Fruit fly (Drosophila melanogaster): ENCODE data around the gene CG9801.

The CG9801 gene

DNA sequence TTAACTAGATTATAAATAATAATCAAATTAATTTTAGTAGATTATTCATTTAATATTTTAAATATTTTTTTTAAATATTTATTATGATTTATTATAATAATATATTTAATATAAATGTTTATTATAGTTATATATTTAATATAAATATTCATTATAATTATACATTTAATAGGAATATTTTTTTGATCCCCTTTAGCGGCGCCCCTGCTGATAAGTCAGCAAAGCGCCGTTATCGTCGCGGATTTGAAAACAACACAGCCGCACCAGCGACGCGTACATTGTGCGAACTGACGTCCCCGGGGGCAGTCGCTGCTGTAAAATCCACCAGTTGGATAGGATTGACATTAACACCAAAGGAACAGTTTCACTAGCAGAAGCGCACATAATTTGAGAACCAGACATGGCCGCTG is 34.7 kb downstream of the CG9801 start, which contains the start of gene CG8112 (continued):
- TF ChIP-seq CG30403 (GFP tag; optimal IDR thresholded peaks at IDR 0.05), result no peak
- TF ChIP-seq grau (tag; optimal IDR thresholded peaks at IDR 0.05), result peak; percentile 51
- no peak for TF ChIP-seq CG31365 (tag; optimal IDR thresholded peaks at IDR 0.05)
- no peak for TF ChIP-seq CG14667 (GFP tag; IDR thresholded peaks at IDR 0.05)
- TF ChIP-seq Dbx (GFP tag; IDR thresholded peaks at IDR 0.05), result no peak
- peak; percentile 42 for TF ChIP-seq CG18619 (GFP tag; optimal IDR thresholded peaks at IDR 0.05)
- TF ChIP-seq dimm (GFP tag; IDR thresholded peaks at IDR 0.05), result no peak
- TF ChIP-seq CG1024 (GFP tag; IDR thresholded peaks at IDR 0.05), result no peak
- TF ChIP-seq CG3847 (GFP tag; IDR thresholded peaks at IDR 0.05), result no peak
- no peak for TF ChIP-seq CG3726 (GFP tag; IDR thresholded peaks at IDR 0.05)
- TF ChIP-seq Mad (GFP tag; optimal IDR thresholded peaks at IDR 0.05), result no peak
- no peak for TF ChIP-seq chm (GFP tag; IDR thresholded peaks at IDR 0.05)
- no peak for TF ChIP-seq stwl (tag; optimal IDR thresholded peaks at IDR 0.05)
- peak; percentile 46 for TF ChIP-seq Hmr (GFP tag; optimal IDR thresholded peaks at IDR 0.05)
- no peak for TF ChIP-seq CG8089 (GFP tag; optimal IDR thresholded peaks at IDR 0.05)
- TF ChIP-seq caup (GFP tag; optimal IDR thresholded peaks at IDR 0.05; ENCODE audit: severe bottlenecking), result no peak
- no peak for TF ChIP-seq CG10431 (GFP tag; optimal IDR thresholded peaks at IDR 0.05)
- no peak for TF ChIP-seq H15 (GFP tag; IDR thresholded peaks at IDR 0.05)
- TF ChIP-seq CG12659 (GFP tag; optimal IDR thresholded peaks at IDR 0.05), result peak; percentile 38
- no peak for TF ChIP-seq Mes4 (GFP tag; optimal IDR thresholded peaks at IDR 0.05)
- TF ChIP-seq CG7987 (GFP tag; optimal IDR thresholded peaks at IDR 0.05), result no peak
- no peak for TF ChIP-seq Atf3 (GFP tag; optimal IDR thresholded peaks at IDR 0.05)
- no peak for TF ChIP-seq CG14014 (GFP tag; IDR thresholded peaks at IDR 0.05)
- no peak for TF ChIP-seq Opbp (GFP tag; IDR thresholded peaks at IDR 0.05; ENCODE audit: partially characterized antibody)
- no peak for TF ChIP-seq az2 (GFP tag; optimal IDR thresholded peaks at IDR 0.05)
- TF ChIP-seq CG16779 (GFP tag; IDR thresholded peaks at IDR 0.05), result no peak
- TF ChIP-seq Sry-δ (GFP tag; optimal IDR thresholded peaks at IDR 0.05), result no peak
- TF ChIP-seq Hr78 (GFP tag; optimal IDR thresholded peaks at IDR 0.05), result no peak
- TF ChIP-seq CG1647 (GFP tag; optimal IDR thresholded peaks at IDR 0.05), result no peak
- no peak for TF ChIP-seq ase (GFP tag; IDR thresholded peaks at IDR 0.05)
- no peak for TF ChIP-seq Nf-YA (GFP tag; IDR thresholded peaks at IDR 0.05)
- TF ChIP-seq Aef1 (GFP tag; IDR thresholded peaks at IDR 0.05), result 0 out of 3 replicates have a peak, but pooled peaks have one; percentile 22
- TF ChIP-seq scrt (GFP tag; optimal IDR thresholded peaks at IDR 0.05), result no peak
- TF ChIP-seq CG8290 (GFP tag; optimal IDR thresholded peaks at IDR 0.05), result no peak
- TF ChIP-seq CG8290 (tag; optimal IDR thresholded peaks at IDR 0.05), result no peak
- peak; percentile 52 for TF ChIP-seq CG7556 (GFP tag; optimal IDR thresholded peaks at IDR 0.05)
- TF ChIP-seq D19A (tag; optimal IDR thresholded peaks at IDR 0.05), result no peak
- no peak for TF ChIP-seq bowl (GFP tag; IDR thresholded peaks at IDR 0.05)
- no peak for TF ChIP-seq corto (GFP tag; optimal IDR thresholded peaks at IDR 0.05)
- no peak for TF ChIP-seq CG2202 (tag; optimal IDR thresholded peaks at IDR 0.05)
- TF ChIP-seq ftz-f1 (GFP tag; optimal IDR thresholded peaks at IDR 0.05), result no peak
- no peak for TF ChIP-seq CG34422 (GFP tag; IDR thresholded peaks at IDR 0.05)
- no peak for TF ChIP-seq jumu (GFP tag; optimal IDR thresholded peaks at IDR 0.05)
- no peak for TF ChIP-seq crp (GFP tag; optimal IDR thresholded peaks at IDR 0.05)
- TF ChIP-seq inv (GFP tag; IDR thresholded peaks at IDR 0.05; ENCODE audit: partially characterized antibody), result no peak
- 0 out of 2 replicates have a peak, but pooled peaks have one; percentile 21 for TF ChIP-seq CG9932 (GFP tag; IDR thresholded peaks at IDR 0.05)
- TF ChIP-seq CG10321 (GFP tag; IDR thresholded peaks at IDR 0.05), result no peak
- TF ChIP-seq CG6683 (GFP tag; optimal IDR thresholded peaks at IDR 0.05), result no peak
- TF ChIP-seq zfh1 (GFP tag; IDR thresholded peaks at IDR 0.05), result no peak
- no peak for TF ChIP-seq Doc2 (GFP tag; IDR thresholded peaks at IDR 0.05)
- TF ChIP-seq bbx (GFP tag; IDR thresholded peaks at IDR 0.05; ENCODE audit: partially characterized antibody), result no peak
- no peak for TF ChIP-seq TFAM (GFP tag; optimal IDR thresholded peaks at IDR 0.05)
